Worm (Caenorhabditis elegans) whole organism, L4 larva: ENCODE data around the gene dmsr-14.
A peak's percentile ranks its signal among the peaks of the same experiment; 100 is the strongest.

Source experiments
- F10B5.3 ChIP-seq: sonication (generic microtip); optimal IDR thresholded peaks from 2 replicates; lab custom pipeline; 2016; ENCODE audit warnings: mild to moderate bottlenecking, missing genetic modification characterization, missing compliant biosample characterization
- R02D3.7 ChIP-seq: fragments of 150-350 bp; sonication (generic microtip); optimal IDR thresholded peaks from 3 replicates; lab custom pipeline; 2014; ENCODE audit warnings: missing biosample characterization, missing genetic modification characterization
- T20F7.1 ChIP-seq: fragments of 200-800 bp; sonication (Bioruptor generic); optimal IDR thresholded peaks from 2 replicates; lab custom pipeline; 2018; ENCODE audit warnings: mild to moderate bottlenecking, missing genetic modification characterization, missing compliant biosample characterization
- T26A8.4 ChIP-seq: fragments of 200-800 bp; sonication (Bioruptor generic); IDR thresholded peaks from 2 replicates; pipeline ENCODE4 v1.3.6; 2022; ENCODE audit warnings: missing genetic modification characterization, missing compliant biosample characterization
- Y48G9A.11 ChIP-seq: fragments of 200-800 bp; sonication (Bioruptor generic); IDR thresholded peaks from 2 replicates; pipeline ENCODE4 v1.3.6; 2022; ENCODE audit warnings: missing genetic modification reagents, missing genetic modification characterization, missing compliant biosample characterization
- ZK337.2 ChIP-seq: fragments of 200-800 bp; sonication (Bioruptor generic); IDR thresholded peaks from 2 replicates; pipeline ENCODE4 v1.3.6; 2022; ENCODE audit warnings: missing genetic modification reagents, missing genetic modification characterization, missing compliant biosample characterization
- ZK546.5 ChIP-seq, 2 experiments: sonication (generic microtip); optimal IDR thresholded peaks; 2 replicates each; lab custom pipeline; 2017; ENCODE audit warnings: missing biosample characterization in 2 of 2, missing genetic modification characterization in 2 of 2
- aly-2 ChIP-seq: sonication (generic microtip); optimal IDR thresholded peaks from 2 replicates; lab custom pipeline; 2018; ENCODE audit warnings: missing biosample characterization, missing genetic modification characterization
- ama-1 ChIP-seq: fragments of 150-350 bp; optimal IDR thresholded peaks from 2 replicates; lab custom pipeline; 2014; ENCODE audit warnings: inconsistent platforms, mixed read lengths
- arid-1 ChIP-seq: fragments of 200-800 bp; sonication (Bioruptor generic); conservative IDR thresholded peaks from 2 replicates; pipeline ENCODE4 v1.3.6; 2022; ENCODE audit warnings: missing genetic modification reagents, missing genetic modification characterization, missing compliant biosample characterization
- ceh-82 ChIP-seq: sonication (generic microtip); optimal IDR thresholded peaks from 2 replicates; lab custom pipeline; 2017; ENCODE audit warnings: missing biosample characterization, missing genetic modification characterization
- ces-1 ChIP-seq: fragments of 150-350 bp; sonication (generic microtip); optimal IDR thresholded peaks from 4 replicates; lab custom pipeline; 2014; ENCODE audit warnings: missing biosample characterization, missing genetic modification reagents, missing genetic modification characterization
- cey-2 ChIP-seq: sonication (generic microtip); optimal IDR thresholded peaks from 3 replicates; lab custom pipeline; 2017; ENCODE audit warnings: missing genetic modification characterization, mild to moderate bottlenecking, missing compliant biosample characterization, antibody characterized with exemption, borderline replicate concordance; ENCODE audit not compliant: insufficient read depth
- daf-12 ChIP-seq: fragments of 150-350 bp; optimal IDR thresholded peaks from 2 replicates; lab custom pipeline; 2014; ENCODE audit warnings: missing biosample characterization, missing genetic modification reagents, missing genetic modification characterization
- daf-16 ChIP-seq, 3 experiments: sonication (generic microtip); optimal IDR thresholded peaks; 2 replicates each; lab custom pipeline; 2016 to 2017; ENCODE audit warnings: missing genetic modification characterization in 3 of 3, missing genetic modification reagents in 3 of 3, mild to moderate bottlenecking in 2 of 3, missing compliant biosample characterization in 2 of 3, missing biosample characterization in 1 of 3, moderate library complexity in 1 of 3
- daf-8 ChIP-seq: fragments of 200-800 bp; sonication (Bioruptor generic); IDR thresholded peaks from 2 replicates; pipeline ENCODE4 v1.3.6; 2022; ENCODE audit warnings: missing genetic modification characterization, missing compliant biosample characterization
- dmd-8 ChIP-seq: fragments of 200-800 bp; sonication (Bioruptor generic); IDR thresholded peaks from 2 replicates; pipeline ENCODE4 v1.3.6; 2022; ENCODE audit warnings: missing genetic modification characterization, missing compliant biosample characterization
- dpl-1 ChIP-seq: fragments of 150-350 bp; optimal IDR thresholded peaks from 2 replicates; lab custom pipeline; 2014; ENCODE audit warnings: missing biosample characterization, missing genetic modification reagents, missing genetic modification characterization
- dve-1 ChIP-seq: sonication (generic microtip); optimal IDR thresholded peaks from 2 replicates; lab custom pipeline; 2017; ENCODE audit warnings: antibody characterized with exemption, mild to moderate bottlenecking, missing genetic modification characterization, missing compliant biosample characterization; ENCODE audit not compliant: insufficient read depth
- egl-27 ChIP-seq: sonication (generic microtip); optimal IDR thresholded peaks from 3 replicates; lab custom pipeline; 2017; ENCODE audit warnings: missing biosample characterization, missing genetic modification reagents, missing genetic modification characterization
- hif-1 ChIP-seq, 2 experiments: sonication (generic microtip); optimal IDR thresholded peaks; 2 replicates each; lab custom pipeline; 2016 to 2017; ENCODE audit warnings: missing compliant biosample characterization in 2 of 2, missing genetic modification characterization in 2 of 2, missing genetic modification reagents in 2 of 2, missing genotype in 2 of 2, mild to moderate bottlenecking in 1 of 2
- hlh-11 ChIP-seq: fragments of 200-800 bp; sonication (Bioruptor generic); optimal IDR thresholded peaks from 2 replicates; lab custom pipeline; 2018; ENCODE audit warnings: mild to moderate bottlenecking, missing genetic modification characterization, missing compliant biosample characterization
- jun-1 ChIP-seq: fragments of 150-350 bp; optimal IDR thresholded peaks from 2 replicates; lab custom pipeline; 2014; ENCODE audit warnings: missing biosample characterization, missing genetic modification reagents, missing genetic modification characterization
- lin-13 ChIP-seq: fragments of 150-350 bp; optimal IDR thresholded peaks from 2 replicates; lab custom pipeline; 2014; ENCODE audit warnings: missing biosample characterization, missing genetic modification reagents, missing genetic modification characterization
- lin-29 ChIP-seq: fragments of 200-800 bp; sonication (Bioruptor generic); IDR thresholded peaks from 2 replicates; pipeline ENCODE4 v1.3.6; 2022; ENCODE audit warnings: missing genetic modification reagents, missing genetic modification characterization, missing compliant biosample characterization
- lin-38 ChIP-seq: fragments of 200-800 bp; sonication (Bioruptor generic); IDR thresholded peaks from 2 replicates; pipeline ENCODE4 v1.3.6; 2022; ENCODE audit warnings: missing genetic modification reagents, missing genetic modification characterization, missing compliant biosample characterization
- lir-3 ChIP-seq: sonication (generic microtip); optimal IDR thresholded peaks from 2 replicates; lab custom pipeline; 2016; ENCODE audit warnings: mild to moderate bottlenecking, missing genetic modification characterization, missing compliant biosample characterization
- lsy-2 ChIP-seq, 2 experiments: fragments of 150-350 bp in 1 of 2; sonication (generic microtip) in 1 of 2; optimal IDR thresholded peaks; 2 replicates each; lab custom pipeline; 2014 to 2017; ENCODE audit warnings: missing biosample characterization in 2 of 2, missing genetic modification characterization in 2 of 2
- madf-5 ChIP-seq, 2 experiments: fragments of 200-800 bp; sonication (Bioruptor generic); IDR thresholded peaks; 2 replicates each; pipeline ENCODE4 v1.3.6; 2022; ENCODE audit warnings: missing compliant biosample characterization in 2 of 2, missing genetic modification characterization in 2 of 2
- mdl-1 ChIP-seq, 2 experiments: fragments of 150-350 bp in 1 of 2; sonication (generic microtip) in 1 of 2; optimal IDR thresholded peaks; 2 replicates each; lab custom pipeline; 2014 to 2017; ENCODE audit warnings: missing biosample characterization in 2 of 2, missing genetic modification characterization in 2 of 2
- mep-1 ChIP-seq: fragments of 150-350 bp; sonication (generic microtip); optimal IDR thresholded peaks from 3 replicates; lab custom pipeline; 2014; ENCODE audit warnings: missing biosample characterization, missing genetic modification characterization
- mes-2 ChIP-seq: sonication (generic microtip); optimal IDR thresholded peaks from 2 replicates; lab custom pipeline; 2016; ENCODE audit warnings: missing genotype, mild to moderate bottlenecking, missing genetic modification characterization, missing compliant biosample characterization; ENCODE audit not compliant: poor library complexity, severe bottlenecking
- nhr-111 ChIP-seq: fragments of 200-800 bp; sonication (Bioruptor generic); optimal IDR thresholded peaks from 2 replicates; lab custom pipeline; 2018; ENCODE audit warnings: mild to moderate bottlenecking, missing genetic modification characterization, missing compliant biosample characterization
- nhr-237 ChIP-seq: sonication (generic microtip); optimal IDR thresholded peaks from 2 replicates; lab custom pipeline; 2017; ENCODE audit warnings: missing biosample characterization, missing genetic modification characterization
- nhr-28 ChIP-seq: fragments of 150-350 bp; optimal IDR thresholded peaks from 2 replicates; lab custom pipeline; 2014; ENCODE audit warnings: missing biosample characterization, missing genetic modification characterization
- nhr-42 ChIP-seq: fragments of 200-800 bp; sonication (Bioruptor generic); IDR thresholded peaks from 2 replicates; pipeline ENCODE4 v1.3.6; 2022; ENCODE audit warnings: missing genetic modification characterization, missing compliant biosample characterization
- nhr-6 ChIP-seq: fragments of 150-350 bp; optimal IDR thresholded peaks from 2 replicates; lab custom pipeline; 2014; ENCODE audit warnings: missing biosample characterization, missing genetic modification characterization
- nhr-76 ChIP-seq: fragments of 150-350 bp; optimal IDR thresholded peaks from 2 replicates; lab custom pipeline; 2014; ENCODE audit warnings: missing biosample characterization, missing genetic modification characterization
- pha-4 ChIP-seq, 2 experiments: fragments of 150-350 bp in 1 of 2; fragments of 200-800 bp in 1 of 2; sonication (Bioruptor generic) in 1 of 2; IDR thresholded peaks in 1 of 2; optimal IDR thresholded peaks in 1 of 2; 2 replicates each; pipeline versions ENCODE4 v1.3.6 to Lab custom; 2014 to 2022; ENCODE audit warnings: missing genetic modification characterization in 2 of 2, missing genetic modification reagents in 2 of 2, missing biosample characterization in 1 of 2, missing compliant biosample characterization in 1 of 2
- rbr-2 ChIP-seq: sonication (generic microtip); optimal IDR thresholded peaks from 2 replicates; lab custom pipeline; 2016; ENCODE audit warnings: missing genotype, missing genetic modification characterization, missing compliant biosample characterization
- saeg-2 ChIP-seq: fragments of 200-800 bp; sonication (Bioruptor generic); IDR thresholded peaks from 2 replicates; pipeline ENCODE4 v1.3.6; 2022; ENCODE audit warnings: missing genetic modification reagents, missing genetic modification characterization, missing compliant biosample characterization
- sdz-12 ChIP-seq: fragments of 200-800 bp; sonication (Bioruptor generic); optimal IDR thresholded peaks from 2 replicates; lab custom pipeline; 2018; ENCODE audit warnings: mild to moderate bottlenecking, missing genetic modification characterization, missing compliant biosample characterization
- skn-1 ChIP-seq: fragments of 150-350 bp; optimal IDR thresholded peaks from 2 replicates; lab custom pipeline; 2014; ENCODE audit warnings: missing biosample characterization, missing genetic modification characterization
- snpc-1.2 ChIP-seq: fragments of 200-800 bp; sonication (Bioruptor generic); IDR thresholded peaks from 2 replicates; pipeline ENCODE4 v1.3.6; 2022; ENCODE audit warnings: missing genetic modification reagents, missing genetic modification characterization, missing compliant biosample characterization
- snpc-4 ChIP-seq: fragments of 150-350 bp; optimal IDR thresholded peaks from 2 replicates; lab custom pipeline; 2014; ENCODE audit warnings: missing biosample characterization, missing genetic modification characterization
- spr-3 ChIP-seq: fragments of 200-800 bp; sonication (Bioruptor generic); optimal IDR thresholded peaks from 2 replicates; lab custom pipeline; 2018; ENCODE audit warnings: mild to moderate bottlenecking, missing genetic modification characterization, missing compliant biosample characterization
- tra-1 ChIP-seq: fragments of 200-800 bp; sonication (Bioruptor generic); IDR thresholded peaks from 2 replicates; pipeline ENCODE4 v1.3.6; 2022; ENCODE audit warnings: missing genetic modification reagents, missing genetic modification characterization, missing compliant biosample characterization
- unc-39 ChIP-seq: sonication (generic microtip); optimal IDR thresholded peaks from 2 replicates; lab custom pipeline; 2017; ENCODE audit warnings: missing biosample characterization, missing genetic modification characterization
- zfp-3 ChIP-seq: fragments of 200-800 bp; sonication (Bioruptor generic); conservative IDR thresholded peaks from 2 replicates; pipeline ENCODE4 v1.3.6; 2022; ENCODE audit warnings: missing genetic modification reagents, missing genetic modification characterization, missing compliant biosample characterization

The dmsr-14 gene

ce11 chrV:6787906-6788430 is 29.1 kb downstream of the dmsr-14 start, which contains the start of gene ZC404.2:
Gene ZC404.2, plus strand, starts transcription at chrV:6787952.
- TF ChIP-seq ama-1: no peak
- no peak for TF ChIP-seq lin-29
- no peak for TF ChIP-seq nhr-42 (GFP tag; lab: Robert Waterston, UW)
- TF ChIP-seq lin-38 (GFP tag; lab: Robert Waterston, UW): peak; percentile 37; the same call in 1 of the 2 replicates
- no peak for TF ChIP-seq arid-1 (GFP tag; lab: Robert Waterston, UW)
- TF ChIP-seq cey-2 (tag; lab: Kevin White, UChicago): no peak
- TF ChIP-seq hlh-11 (tag; lab: Kevin White, UChicago): no peak
- no peak for TF ChIP-seq snpc-1.2 (GFP tag; lab: Robert Waterston, UW)
- TF ChIP-seq F10B5.3 (tag; lab: Kevin White, UChicago): peak; percentile 32
- TF ChIP-seq madf-5 (GFP tag; IDR thresholded peaks at IDR 0.05; lab: Robert Waterston, UW): 0 out of 4 replicates have a peak, but pooled peaks of 1 of the 2 experiments have one; percentile 35
- no peak for TF ChIP-seq lir-3
- TF ChIP-seq skn-1 (tag; lab: Kevin White, UChicago): no peak
- no peak for TF ChIP-seq egl-27 (tag; lab: Kevin White, UChicago)
- no peak for TF ChIP-seq ceh-82
- no peak for TF ChIP-seq zfp-3 (GFP tag; lab: Robert Waterston, UW)
- no peak for TF ChIP-seq sdz-12
- TF ChIP-seq nhr-237 (tag; lab: Kevin White, UChicago): no peak
- TF ChIP-seq dmd-8: no peak
- TF ChIP-seq nhr-76 (tag; lab: Kevin White, UChicago): no peak
- no peak for TF ChIP-seq daf-8
- TF ChIP-seq hif-1 (tag; optimal IDR thresholded peaks at IDR 0.05; lab: Kevin White, UChicago): no peak
- no peak for TF ChIP-seq ZK337.2 (GFP tag; lab: Robert Waterston, UW)
- TF ChIP-seq pha-4 (GFP tag; IDR thresholded peaks at IDR 0.05; lab: Robert Waterston, UW): 0 out of 2 replicates have a peak, but pooled peaks have one; percentile 7
- no peak for TF ChIP-seq pha-4 (tag; optimal IDR thresholded peaks at IDR 0.05; lab: Kevin White, UChicago)
- no peak for TF ChIP-seq rbr-2 (tag; lab: Kevin White, UChicago)
- peak; percentile 5 for TF ChIP-seq mes-2 (tag; lab: Kevin White, UChicago)
- TF ChIP-seq daf-12: no peak
- no peak for TF ChIP-seq saeg-2
- no peak for TF ChIP-seq dve-1 (tag; lab: Kevin White, UChicago)
- TF ChIP-seq lin-13: no peak
- TF ChIP-seq aly-2 (tag; lab: Kevin White, UChicago): no peak
- no peak for TF ChIP-seq ces-1 (GFP tag; lab: Kevin White, UChicago)
- no peak for TF ChIP-seq unc-39 (tag; lab: Kevin White, UChicago)
- no peak for TF ChIP-seq spr-3 (GFP tag; lab: Kevin White, UChicago)
- no peak for TF ChIP-seq mdl-1 (tag; optimal IDR thresholded peaks at IDR 0.05; lab: Kevin White, UChicago)
- no peak for TF ChIP-seq tra-1 (GFP tag; lab: Robert Waterston, UW)
- TF ChIP-seq R02D3.7 (tag; lab: Kevin White, UChicago): no peak
- TF ChIP-seq snpc-4 (tag; lab: Kevin White, UChicago): no peak
- TF ChIP-seq jun-1 (tag; lab: Kevin White, UChicago): no peak
- TF ChIP-seq nhr-6: no peak

ce11 chrV:6784853-6785492 is 32.1 kb downstream of the dmsr-14 start, which contains the start of the genes spn-4 and spe-39:
Gene spn-4, minus strand, starts transcription at chrV:6784903.
Gene spe-39, plus strand, starts transcription at chrV:6785451.
- TF ChIP-seq aly-2 (tag; lab: Kevin White, UChicago): no peak
- TF ChIP-seq Y48G9A.11 (GFP tag; lab: Robert Waterston, UW): no peak
- TF ChIP-seq lsy-2 (tag; optimal IDR thresholded peaks at IDR 0.05; lab: Kevin White, UChicago): peak in 1 of 2 experiments; percentile 77
- TF ChIP-seq nhr-28: peak; percentile 1
- peak in 1 of 2 experiments; percentile 32 for TF ChIP-seq hif-1 (tag; optimal IDR thresholded peaks at IDR 0.05; lab: Kevin White, UChicago)
- peak; percentile 13 for TF ChIP-seq T20F7.1 (GFP tag; lab: Kevin White, UChicago)
- peak; percentile 93 for TF ChIP-seq mes-2 (tag; lab: Kevin White, UChicago)
- peak; percentile 57 for TF ChIP-seq T26A8.4 (GFP tag; lab: Robert Waterston, UW)
- no peak for TF ChIP-seq nhr-111
- TF ChIP-seq ZK546.5 (tag; optimal IDR thresholded peaks at IDR 0.05; lab: Kevin White, UChicago): no peak
- TF ChIP-seq mep-1: no peak
- TF ChIP-seq dpl-1 (GFP tag; lab: Kevin White, UChicago): peak; percentile 94
- TF ChIP-seq daf-16 (GFP tag; optimal IDR thresholded peaks at IDR 0.05; lab: Kevin White, UChicago): peak in 1 of 2 experiments; percentile 17
- no peak for TF ChIP-seq daf-16 (tag; optimal IDR thresholded peaks at IDR 0.05; lab: Kevin White, UChicago)
- no peak for TF ChIP-seq tra-1 (GFP tag; lab: Robert Waterston, UW)
- no peak for TF ChIP-seq daf-8
